Worm (Caenorhabditis elegans): ENCODE measurements around the gene cct-1.

ce11 chrII:8173449-8173848, 11.8 kb upstream of the cct-1 start, which contains the start of the genes decr-1.3 and T05C12.1:
- TF ChIP-seq hnd-1 (tag; optimal IDR thresholded peaks at IDR 0.05) (no peak), flt-1 (GFP tag; IDR thresholded peaks at IDR 0.05) (no peak), tra-4 (tag; optimal IDR thresholded peaks at IDR 0.05) (no peak), aly-1 (tag; optimal IDR thresholded peaks at IDR 0.05) (no peak), ceh-36 (tag; optimal IDR thresholded peaks at IDR 0.05) (no peak), hmbx-1 (tag; optimal IDR thresholded peaks at IDR 0.05) (no peak), ets-7 (tag; optimal IDR thresholded peaks at IDR 0.05) (no peak), tbx-11 (GFP tag; IDR thresholded peaks at IDR 0.05) (no peak), ama-1 (optimal IDR thresholded peaks at IDR 0.05) (no peak), sea-1 (GFP tag; conservative IDR thresholded peaks at IDR 0.05) (no peak), scrt-1 (GFP tag; IDR thresholded peaks at IDR 0.05) (no peak), F13C5.2 (tag; optimal IDR thresholded peaks at IDR 0.05) (no peak)
